Worm (Caenorhabditis elegans) whole organism, late embryonic: ENCODE data around the gene srh-97.

Experiments
- C38D4.7 ChIP-seq: fragments of 200-800 bp; sonication (Bioruptor generic); optimal IDR thresholded peaks from 2 replicates; lab custom pipeline; 2018; ENCODE audit warnings: mild to moderate bottlenecking, missing genetic modification characterization, moderate library complexity, missing compliant biosample characterization
- F13H6.1 ChIP-seq: sonication (generic microtip); optimal IDR thresholded peaks from 2 replicates; lab custom pipeline; 2016; ENCODE audit warnings: missing genetic modification characterization, missing compliant biosample characterization
- K02D7.2 ChIP-seq: sonication (generic microtip); optimal IDR thresholded peaks from 2 replicates; lab custom pipeline; 2017; ENCODE audit warnings: mild to moderate bottlenecking, missing genetic modification characterization, missing compliant biosample characterization
- K09A11.1 ChIP-seq: sonication (generic microtip); optimal IDR thresholded peaks from 2 replicates; lab custom pipeline; 2017; ENCODE audit warnings: antibody characterized with exemption, mild to moderate bottlenecking, missing genetic modification characterization, missing compliant biosample characterization; ENCODE audit not compliant: insufficient read depth
- ahr-1 ChIP-seq: sonication (generic microtip); optimal IDR thresholded peaks from 2 replicates; lab custom pipeline; 2016; ENCODE audit warnings: missing genetic modification characterization, missing compliant biosample characterization
- ceh-14 ChIP-seq: sonication (generic microtip); optimal IDR thresholded peaks from 2 replicates; lab custom pipeline; 2016; ENCODE audit warnings: missing genotype, missing genetic modification characterization, missing compliant biosample characterization
- ceh-19 ChIP-seq: fragments of 200-800 bp; sonication (Bioruptor generic); optimal IDR thresholded peaks from 2 replicates; lab custom pipeline; 2018; ENCODE audit warnings: mild to moderate bottlenecking, missing genetic modification characterization, missing compliant biosample characterization
- ceh-34 ChIP-seq: sonication (generic microtip); optimal IDR thresholded peaks from 2 replicates; lab custom pipeline; 2016; ENCODE audit warnings: mild to moderate bottlenecking, missing genetic modification characterization, missing compliant biosample characterization
- ceh-45 ChIP-seq: fragments of 200-800 bp; sonication (Bioruptor generic); IDR thresholded peaks from 2 replicates; pipeline ENCODE4 v1.3.6; 2022; ENCODE audit warnings: missing genetic modification reagents, missing genetic modification characterization, missing compliant biosample characterization
- ceh-6 ChIP-seq: fragments of 200-800 bp; sonication (Bioruptor generic); optimal IDR thresholded peaks from 2 replicates; lab custom pipeline; 2018; ENCODE audit warnings: mild to moderate bottlenecking, missing genetic modification characterization, missing compliant biosample characterization
- dve-1 ChIP-seq: sonication (generic microtip); optimal IDR thresholded peaks from 2 replicates; lab custom pipeline; 2017; ENCODE audit warnings: antibody characterized with exemption, mild to moderate bottlenecking, missing genetic modification characterization, missing compliant biosample characterization
- elt-2 ChIP-seq: sonication (generic microtip); optimal IDR thresholded peaks from 2 replicates; lab custom pipeline; 2016; ENCODE audit warnings: missing genetic modification reagents, missing genetic modification characterization, missing compliant biosample characterization
- eyg-1 ChIP-seq: sonication (generic microtip); optimal IDR thresholded peaks from 2 replicates; lab custom pipeline; 2016; ENCODE audit warnings: missing genotype, missing genetic modification characterization, missing compliant biosample characterization
- fax-1 ChIP-seq: sonication (generic microtip); optimal IDR thresholded peaks from 2 replicates; lab custom pipeline; 2016; ENCODE audit warnings: missing genotype, missing genetic modification characterization, missing compliant biosample characterization
- fkh-10 ChIP-seq: fragments of 150-350 bp; optimal IDR thresholded peaks from 2 replicates; lab custom pipeline; 2014; ENCODE audit warnings: missing biosample characterization, missing genetic modification reagents, missing genetic modification characterization
- gmeb-2 ChIP-seq: sonication (generic microtip); optimal IDR thresholded peaks from 2 replicates; lab custom pipeline; 2016; ENCODE audit warnings: missing genetic modification characterization, inconsistent platforms, missing compliant biosample characterization
- hlh-30 ChIP-seq: sonication (generic microtip); optimal IDR thresholded peaks from 2 replicates; lab custom pipeline; 2017; ENCODE audit warnings: antibody characterized with exemption, missing genetic modification characterization, missing compliant biosample characterization; ENCODE audit not compliant: insufficient read depth
- hlh-6 ChIP-seq: sonication (generic microtip); optimal IDR thresholded peaks from 2 replicates; lab custom pipeline; 2016; ENCODE audit warnings: missing genotype, missing genetic modification characterization, missing compliant biosample characterization
- hlh-8 ChIP-seq: sonication (generic microtip); optimal IDR thresholded peaks from 2 replicates; lab custom pipeline; 2016; ENCODE audit warnings: missing genotype, missing genetic modification characterization, missing compliant biosample characterization
- madf-2 ChIP-seq: sonication (generic microtip); optimal IDR thresholded peaks from 2 replicates; lab custom pipeline; 2017; ENCODE audit warnings: missing genetic modification characterization, missing compliant biosample characterization
- mec-3 ChIP-seq: sonication (generic microtip); optimal IDR thresholded peaks from 2 replicates; lab custom pipeline; 2016; ENCODE audit warnings: borderline replicate concordance, missing genetic modification characterization, missing compliant biosample characterization
- nfya-1 ChIP-seq: sonication (generic microtip); optimal IDR thresholded peaks from 2 replicates; lab custom pipeline; 2017; ENCODE audit warnings: missing genetic modification characterization, mild to moderate bottlenecking, missing compliant biosample characterization, antibody characterized with exemption, moderate library complexity
- nhr-11 ChIP-seq: fragments of 150-350 bp; optimal IDR thresholded peaks from 2 replicates; lab custom pipeline; 2014; ENCODE audit warnings: missing biosample characterization, missing genetic modification characterization
- nhr-232 ChIP-seq: sonication (generic microtip); optimal IDR thresholded peaks from 2 replicates; lab custom pipeline; 2016; ENCODE audit warnings: missing genetic modification characterization, missing compliant biosample characterization
- npax-4 ChIP-seq: sonication (generic microtip); optimal IDR thresholded peaks from 2 replicates; lab custom pipeline; 2016; ENCODE audit warnings: missing genetic modification characterization, missing compliant biosample characterization
- odd-2 ChIP-seq: sonication (generic microtip); optimal IDR thresholded peaks from 2 replicates; lab custom pipeline; 2017; ENCODE audit warnings: antibody characterized with exemption, mild to moderate bottlenecking, missing genetic modification characterization, missing compliant biosample characterization
- pha-2 ChIP-seq: sonication (generic microtip); optimal IDR thresholded peaks from 2 replicates; lab custom pipeline; 2017; ENCODE audit warnings: mild to moderate bottlenecking, missing genetic modification characterization, missing compliant biosample characterization
- pha-4 ChIP-seq: fragments of 150-350 bp; optimal IDR thresholded peaks from 2 replicates; lab custom pipeline; 2018; ENCODE audit warnings: missing biosample characterization, missing genetic modification reagents, missing genetic modification characterization
- pqm-1 ChIP-seq: sonication (generic microtip); optimal IDR thresholded peaks from 2 replicates; lab custom pipeline; 2016; ENCODE audit warnings: missing genetic modification characterization, missing compliant biosample characterization
- pros-1 ChIP-seq: fragments of 150-350 bp; optimal IDR thresholded peaks from 2 replicates; lab custom pipeline; 2014; ENCODE audit warnings: missing biosample characterization, missing genetic modification reagents, missing genetic modification characterization
- ref-2 ChIP-seq: sonication (generic microtip); optimal IDR thresholded peaks from 2 replicates; lab custom pipeline; 2016; ENCODE audit warnings: missing genetic modification characterization, missing compliant biosample characterization
- sox-2 ChIP-seq: fragments of 200-800 bp; sonication (Bioruptor generic); IDR thresholded peaks from 2 replicates; pipeline ENCODE4 v1.3.6; 2022; ENCODE audit warnings: missing genetic modification reagents, missing genetic modification characterization, missing compliant biosample characterization
- syd-9 ChIP-seq: sonication (generic microtip); optimal IDR thresholded peaks from 2 replicates; lab custom pipeline; 2016; ENCODE audit warnings: mild to moderate bottlenecking, missing genetic modification characterization, moderate library complexity, missing compliant biosample characterization
- tbx-7 ChIP-seq: sonication (generic microtip); optimal IDR thresholded peaks from 2 replicates; lab custom pipeline; 2016; ENCODE audit warnings: missing genotype, missing genetic modification characterization, missing compliant biosample characterization
- unc-3 ChIP-seq, 2 experiments: fragments of 200-800 bp in 1 of 2; sonication (Bioruptor generic) in 1 of 2; sonication (generic microtip) in 1 of 2; conservative IDR thresholded peaks in 1 of 2; optimal IDR thresholded peaks in 1 of 2; 2 replicates each; pipeline versions ENCODE4 v1.3.6 to Lab custom; 2016 to 2022; ENCODE audit warnings: missing compliant biosample characterization in 2 of 2, missing genetic modification characterization in 2 of 2, missing genetic modification reagents in 1 of 2
- unc-42 ChIP-seq: sonication (generic microtip); optimal IDR thresholded peaks from 2 replicates; lab custom pipeline; 2016; ENCODE audit warnings: missing genotype, missing genetic modification characterization, missing compliant biosample characterization
- zip-5 ChIP-seq: sonication (generic microtip); optimal IDR thresholded peaks from 2 replicates; lab custom pipeline; 2016; ENCODE audit warnings: missing genetic modification characterization, missing compliant biosample characterization

Gene srh-97

DNA sequence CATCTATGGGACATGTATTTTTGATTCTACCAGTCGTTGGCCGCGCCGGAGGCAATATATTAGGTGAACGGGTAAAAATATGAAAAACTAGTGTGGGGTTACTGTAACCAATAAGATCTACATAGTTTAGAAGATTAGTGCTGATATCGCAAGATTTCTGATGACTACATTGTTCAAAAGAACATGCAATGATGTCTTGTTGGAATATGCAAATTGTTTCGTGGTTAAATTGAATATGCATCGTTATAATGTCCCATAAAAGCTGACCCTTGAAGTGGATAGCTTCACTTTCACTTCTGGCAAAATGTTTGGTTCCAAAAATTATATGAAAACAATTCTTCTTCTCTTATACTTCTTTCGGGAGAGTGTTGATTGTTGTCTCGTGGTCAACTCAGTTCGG is 27.6 kb downstream of the srh-97 start, which contains the start of gene F28B1.2:
Gene F28B1.2 (plus strand): TSS at position 301 of the 400 bp plus-strand sequence.
- TF ChIP-seq zip-5 (tag; lab: Kevin White, UChicago) (no peak), unc-42 (tag; lab: Kevin White, UChicago) (no peak), mec-3 (tag; lab: Kevin White, UChicago) (no peak), fax-1 (tag; lab: Kevin White, UChicago) (no peak), C38D4.7 (GFP tag; lab: Kevin White, UChicago) (no peak), tbx-7 (no peak), ceh-19 (GFP tag; lab: Kevin White, UChicago) (no peak), fkh-10 (GFP tag; lab: Kevin White, UChicago) (no peak), pha-2 (tag; lab: Kevin White, UChicago) (no peak), ceh-14 (no peak), syd-9 (tag; lab: Kevin White, UChicago) (no peak)
- TF ChIP-seq, all 69 proteins: peak for 0

DNA sequence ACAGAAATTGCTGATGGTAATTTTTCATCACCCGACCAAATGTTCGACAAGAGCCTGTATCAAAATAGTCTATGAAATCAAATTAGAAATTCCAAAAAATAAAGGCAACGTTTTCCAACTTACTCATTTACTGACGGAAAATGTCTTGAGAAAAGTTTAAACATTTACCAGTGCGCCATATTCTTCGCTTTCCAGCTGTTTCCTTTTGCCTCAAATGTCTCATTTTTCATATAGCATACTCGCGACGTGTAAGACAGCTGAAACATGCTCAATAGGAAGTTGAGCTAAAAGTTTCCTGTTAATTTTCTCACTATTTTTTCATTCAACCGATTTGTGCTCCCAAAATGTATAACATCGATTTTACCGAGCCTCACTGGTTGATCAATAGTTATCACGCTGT is 43.1 kb downstream of the srh-97 start, which contains the start of gene sri-66:
Gene sri-66 (plus strand): TSS at position 301 of the 400 bp plus-strand sequence.
- TF ChIP-seq sox-2 (GFP tag; lab: Robert Waterston, UW), result no peak

- TF ChIP-seq nhr-232 (tag; lab: Kevin White, UChicago) (no peak), ceh-6 (no peak), ceh-14 (no peak), pha-2 (tag; lab: Kevin White, UChicago) (no peak), unc-42 (tag; lab: Kevin White, UChicago) (no peak), pros-1 (tag; lab: Kevin White, UChicago) (no peak), C38D4.7 (GFP tag; lab: Kevin White, UChicago) (no peak), hlh-30 (no peak), madf-2 (no peak), hlh-6 (no peak), nhr-11 (tag; lab: Kevin White, UChicago) (no peak), npax-4 (tag; lab: Kevin White, UChicago) (no peak), ceh-45 (GFP tag; lab: Robert Waterston, UW) (no peak), nfya-1 (tag; lab: Kevin White, UChicago) (no peak), sox-2 (GFP tag; lab: Robert Waterston, UW) (no peak), unc-3 (GFP tag; conservative IDR thresholded peaks at IDR 0.05; lab: Robert Waterston, UW) (no peak), unc-3 (tag; optimal IDR thresholded peaks at IDR 0.05; lab: Kevin White, UChicago) (no peak), fax-1 (tag; lab: Kevin White, UChicago) (no peak), eyg-1 (tag; lab: Kevin White, UChicago) (no peak), odd-2 (tag; lab: Kevin White, UChicago) (no peak), K02D7.2 (no peak)
These were observed 44.7 kb downstream of the srh-97 start, which contains the start of gene F28B1.9 for ce11 chrV:17061585-17061984. Gene F28B1.9, plus strand, starts transcription at chrV:17061885.

ce11 chrV:17064676-17065075 is 47.8 kb downstream of the srh-97 start, which contains the start of gene srh-255:
Gene srh-255, plus strand, starts transcription at chrV:17064976.
- TF ChIP-seq hlh-8 (tag; lab: Kevin White, UChicago) (no peak), F13H6.1 (no peak), dve-1 (tag; lab: Kevin White, UChicago) (no peak), ahr-1 (tag; lab: Kevin White, UChicago) (no peak), elt-2 (tag; lab: Kevin White, UChicago) (no peak), ceh-45 (GFP tag; lab: Robert Waterston, UW) (no peak), ceh-14 (no peak), pqm-1 (tag; lab: Kevin White, UChicago) (no peak), ceh-34 (no peak), gmeb-2 (no peak), K09A11.1 (tag; lab: Kevin White, UChicago) (no peak), pha-4 (tag; lab: Kevin White, UChicago) (no peak), sox-2 (GFP tag; lab: Robert Waterston, UW) (no peak), ref-2 (tag; lab: Kevin White, UChicago) (no peak), hlh-30 (no peak)
